Fruit fly (Drosophila melanogaster): ENCODE measurements around the gene yata.

DNA sequence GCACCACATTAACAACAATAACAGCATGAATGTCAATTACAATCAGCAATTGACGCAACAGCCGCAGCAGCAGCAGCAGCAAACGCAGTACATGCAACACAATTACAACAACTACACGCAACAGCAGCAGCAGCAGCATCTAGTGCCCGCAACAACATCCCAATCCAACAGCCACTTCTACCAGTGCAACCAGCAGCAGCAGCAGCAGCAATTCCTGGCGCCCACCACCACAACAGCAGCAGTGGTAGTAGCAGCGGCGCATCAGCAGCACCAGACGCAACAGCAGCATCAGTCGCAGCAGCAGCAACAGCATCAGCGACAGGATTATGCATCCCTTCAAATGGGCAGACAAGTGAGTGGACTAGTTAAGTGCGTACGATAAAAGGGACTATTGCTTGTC lies 18.2 kb downstream of the yata start:
- no peak for TF ChIP-seq CG8478 (optimal IDR thresholded peaks at IDR 0.05)
- TF ChIP-seq CTCF (optimal IDR thresholded peaks at IDR 0.05), result no peak

All from S2 (cell line).